Worm (Caenorhabditis elegans) whole organism, L3 larva: Measurements from ENCODE around the gene ugt-55.

Experiments used
- ZK546.5 ChIP-seq: sonication (generic microtip); optimal IDR thresholded peaks from 2 replicates; lab custom pipeline; 2017; ENCODE audit warnings: missing biosample characterization, missing genetic modification characterization
- aly-2 ChIP-seq: fragments of 150-350 bp; optimal IDR thresholded peaks from 2 replicates; lab custom pipeline; 2014; ENCODE audit warnings: missing biosample characterization, missing genetic modification characterization
- ama-1 ChIP-seq: fragments of 150-350 bp; optimal IDR thresholded peaks from 2 replicates; lab custom pipeline; 2018
- ceh-28 ChIP-seq: fragments of 150-350 bp; optimal IDR thresholded peaks from 2 replicates; lab custom pipeline; 2014; ENCODE audit warnings: missing biosample characterization, missing genetic modification reagents, missing genetic modification characterization
- ceh-82 ChIP-seq: fragments of 150-350 bp; optimal IDR thresholded peaks from 2 replicates; lab custom pipeline; 2014; ENCODE audit warnings: missing biosample characterization, missing genetic modification characterization
- daf-12 ChIP-seq: fragments of 150-350 bp; optimal IDR thresholded peaks from 2 replicates; lab custom pipeline; 2014; ENCODE audit warnings: missing biosample characterization, missing genetic modification reagents, missing genetic modification characterization
- egl-27 ChIP-seq: sonication (generic microtip); optimal IDR thresholded peaks from 4 replicates; lab custom pipeline; 2017; ENCODE audit warnings: missing biosample characterization, missing genetic modification reagents, missing genetic modification characterization
- egl-5 ChIP-seq: fragments of 150-350 bp; optimal IDR thresholded peaks from 2 replicates; lab custom pipeline; 2017; ENCODE audit warnings: missing biosample characterization, missing genetic modification reagents, missing genetic modification characterization, inconsistent platforms
- elt-1 ChIP-seq: fragments of 150-350 bp; optimal IDR thresholded peaks from 2 replicates; lab custom pipeline; 2014; ENCODE audit warnings: missing biosample characterization, missing genetic modification characterization
- elt-2 ChIP-seq: sonication (generic microtip); optimal IDR thresholded peaks from 2 replicates; lab custom pipeline; 2016; ENCODE audit warnings: missing genetic modification reagents, mild to moderate bottlenecking, missing genetic modification characterization, missing compliant biosample characterization
- elt-3 ChIP-seq, 3 experiments: fragments of 150-350 bp in 1 of 3; sonication (generic microtip) in 2 of 3; optimal IDR thresholded peaks; 2 replicates in 2 of 3; 4 replicates in 1 of 3; lab custom pipeline; 2014 to 2017; ENCODE audit warnings: missing biosample characterization in 3 of 3, missing genetic modification characterization in 3 of 3
- eor-1 ChIP-seq, 2 experiments: fragments of 150-350 bp; optimal IDR thresholded peaks; 2 replicates each; lab custom pipeline; 2014 to 2018; ENCODE audit warnings: missing biosample characterization in 2 of 2, missing genetic modification characterization in 2 of 2
- fkh-10 ChIP-seq: sonication (generic microtip); optimal IDR thresholded peaks from 2 replicates; lab custom pipeline; 2017; ENCODE audit warnings: missing biosample characterization, missing genetic modification reagents, missing genetic modification characterization
- fkh-2 ChIP-seq: fragments of 150-350 bp; optimal IDR thresholded peaks from 2 replicates; lab custom pipeline; 2014; ENCODE audit warnings: missing biosample characterization, missing genetic modification reagents, missing genetic modification characterization
- fos-1 ChIP-seq: fragments of 150-350 bp; optimal IDR thresholded peaks from 2 replicates; lab custom pipeline; 2014; ENCODE audit warnings: missing biosample characterization, missing genetic modification characterization
- hmg-11 ChIP-seq: sonication (generic microtip); optimal IDR thresholded peaks from 2 replicates; lab custom pipeline; 2016; ENCODE audit warnings: missing genetic modification characterization, missing compliant biosample characterization
- jun-1 ChIP-seq: fragments of 150-350 bp; optimal IDR thresholded peaks from 2 replicates; lab custom pipeline; 2014; ENCODE audit warnings: missing biosample characterization, missing genetic modification reagents, missing genetic modification characterization
- lin-15B ChIP-seq: fragments of 150-350 bp; optimal IDR thresholded peaks from 2 replicates; lab custom pipeline; 2014; ENCODE audit warnings: missing biosample characterization, missing genetic modification characterization
- lsy-12 ChIP-seq: sonication (generic microtip); optimal IDR thresholded peaks from 2 replicates; lab custom pipeline; 2016; ENCODE audit warnings: mild to moderate bottlenecking, missing genetic modification characterization, missing compliant biosample characterization
- mdl-1 ChIP-seq: fragments of 150-350 bp; optimal IDR thresholded peaks from 2 replicates; lab custom pipeline; 2014; ENCODE audit warnings: missing biosample characterization, missing genetic modification characterization
- mml-1 ChIP-seq: fragments of 150-350 bp; sonication (generic microtip); optimal IDR thresholded peaks from 3 replicates; lab custom pipeline; 2014; ENCODE audit warnings: missing biosample characterization, missing genetic modification characterization
- nfya-1 ChIP-seq: sonication (generic microtip); optimal IDR thresholded peaks from 2 replicates; lab custom pipeline; 2017; ENCODE audit warnings: missing genetic modification characterization, mild to moderate bottlenecking, missing compliant biosample characterization, antibody characterized with exemption, moderate library complexity; ENCODE audit not compliant: insufficient read depth
- nhr-11 ChIP-seq: fragments of 150-350 bp; optimal IDR thresholded peaks from 2 replicates; lab custom pipeline; 2014; ENCODE audit warnings: missing biosample characterization, missing genetic modification characterization
- nhr-12 ChIP-seq: fragments of 150-350 bp; optimal IDR thresholded peaks from 2 replicates; lab custom pipeline; 2014; ENCODE audit warnings: missing biosample characterization, missing genetic modification characterization
- nhr-25 ChIP-seq: sonication (generic microtip); optimal IDR thresholded peaks from 2 replicates; lab custom pipeline; 2017; ENCODE audit warnings: missing biosample characterization, missing genetic modification characterization
- nhr-28 ChIP-seq: fragments of 150-350 bp; optimal IDR thresholded peaks from 2 replicates; lab custom pipeline; 2014; ENCODE audit warnings: missing biosample characterization, missing genetic modification characterization
- nhr-67 ChIP-seq: fragments of 150-350 bp; optimal IDR thresholded peaks from 2 replicates; lab custom pipeline; 2014; ENCODE audit warnings: missing biosample characterization, missing genetic modification characterization
- nhr-76 ChIP-seq: fragments of 150-350 bp; sonication (generic microtip); optimal IDR thresholded peaks from 5 replicates; lab custom pipeline; 2014; ENCODE audit warnings: missing biosample characterization, missing genetic modification characterization
- nhr-77 ChIP-seq: fragments of 150-350 bp; optimal IDR thresholded peaks from 2 replicates; lab custom pipeline; 2014; ENCODE audit warnings: missing biosample characterization, missing genetic modification characterization
- pha-4 ChIP-seq: fragments of 150-350 bp; optimal IDR thresholded peaks from 2 replicates; lab custom pipeline; 2014; ENCODE audit warnings: missing biosample characterization, missing genetic modification reagents, missing genetic modification characterization
- pqm-1 ChIP-seq: fragments of 150-350 bp; optimal IDR thresholded peaks from 2 replicates; lab custom pipeline; 2017; ENCODE audit warnings: missing biosample characterization, missing genetic modification characterization, inconsistent platforms
- sea-2 ChIP-seq: fragments of 150-350 bp; sonication (generic microtip); optimal IDR thresholded peaks from 4 replicates; lab custom pipeline; 2014; ENCODE audit warnings: missing biosample characterization, missing genetic modification reagents, missing genetic modification characterization
- skn-1 ChIP-seq: fragments of 150-350 bp; optimal IDR thresholded peaks from 2 replicates; lab custom pipeline; 2014; ENCODE audit warnings: missing biosample characterization, missing genetic modification characterization
- tbx-2 ChIP-seq: sonication (generic microtip); optimal IDR thresholded peaks from 2 replicates; lab custom pipeline; 2016; ENCODE audit warnings: mild to moderate bottlenecking, missing genetic modification characterization, missing compliant biosample characterization
- unc-62 ChIP-seq: fragments of 150-350 bp; sonication (generic microtip); optimal IDR thresholded peaks from 4 replicates; lab custom pipeline; 2014; ENCODE audit warnings: missing biosample characterization, missing genetic modification reagents, missing genetic modification characterization
- zag-1 ChIP-seq: fragments of 150-350 bp; optimal IDR thresholded peaks from 2 replicates; lab custom pipeline; 2014; ENCODE audit warnings: missing biosample characterization, missing genetic modification characterization
- ztf-11 ChIP-seq: fragments of 150-350 bp; optimal IDR thresholded peaks from 2 replicates; lab custom pipeline; 2014; ENCODE audit warnings: missing biosample characterization, missing genetic modification characterization
- ztf-4 ChIP-seq: fragments of 150-350 bp; optimal IDR thresholded peaks from 2 replicates; lab custom pipeline; 2014; ENCODE audit warnings: missing biosample characterization, missing genetic modification characterization

The ugt-55 gene

ce11 chrV:12261377-12261776 lies 4.9 kb downstream of the ugt-55 start, which contains the start of gene tbb-6:
Gene tbb-6 (plus strand): TSS chrV:12261531.
- TF ChIP-seq elt-1 (tag; lab: Kevin White, UChicago), result no peak
- no peak for TF ChIP-seq fkh-2 (tag; lab: Kevin White, UChicago)
- TF ChIP-seq tbx-2 (tag; lab: Kevin White, UChicago), result no peak
- no peak for TF ChIP-seq ZK546.5 (tag; lab: Kevin White, UChicago)
- TF ChIP-seq nhr-12 (tag; lab: Kevin White, UChicago), result no peak
- TF ChIP-seq ztf-4 (tag; lab: Kevin White, UChicago), result no peak
- TF ChIP-seq egl-27 (tag; lab: Kevin White, UChicago), result no peak
- no peak for TF ChIP-seq fkh-10 (GFP tag; lab: Kevin White, UChicago)
- TF ChIP-seq zag-1 (tag; lab: Kevin White, UChicago), result no peak
- TF ChIP-seq elt-2, result no peak
- TF ChIP-seq egl-5 (tag; lab: Kevin White, UChicago), result no peak
- no peak for TF ChIP-seq skn-1 (tag; lab: Kevin White, UChicago)
- TF ChIP-seq ama-1 (lab: Kevin White, UChicago), result no peak
- no peak for TF ChIP-seq sea-2 (GFP tag; lab: Kevin White, UChicago)
- TF ChIP-seq mml-1 (tag; lab: Kevin White, UChicago), result no peak
- no peak for TF ChIP-seq nhr-67 (tag; lab: Kevin White, UChicago)
- no peak for TF ChIP-seq aly-2 (tag; lab: Kevin White, UChicago)
- TF ChIP-seq unc-62 (GFP tag; lab: Kevin White, UChicago), result no peak
- no peak for TF ChIP-seq ceh-28
- no peak for TF ChIP-seq nfya-1 (tag; lab: Kevin White, UChicago)
- TF ChIP-seq, all 47 proteins: peak for 0

- no peak for TF ChIP-seq daf-12 (tag; lab: Kevin White, UChicago)
- TF ChIP-seq hmg-11, result no peak
- no peak for TF ChIP-seq fos-1
- no peak for TF ChIP-seq pqm-1 (tag; lab: Kevin White, UChicago)
- TF ChIP-seq nhr-25 (tag; lab: Kevin White, UChicago), result no peak
- TF ChIP-seq ceh-82, result no peak
- TF ChIP-seq elt-3 (tag; optimal IDR thresholded peaks at IDR 0.05; lab: Kevin White, UChicago), result no peak
- no peak for TF ChIP-seq ztf-11 (tag; lab: Kevin White, UChicago)
- TF ChIP-seq nhr-77 (tag; lab: Kevin White, UChicago), result no peak
- TF ChIP-seq jun-1 (tag; lab: Kevin White, UChicago), result no peak
- no peak for TF ChIP-seq nhr-28 (tag; lab: Kevin White, UChicago)
- TF ChIP-seq ztf-4 (tag; lab: Kevin White, UChicago), result no peak
- TF ChIP-seq aly-2 (tag; lab: Kevin White, UChicago), result no peak
- TF ChIP-seq nhr-11 (tag; lab: Kevin White, UChicago), result no peak
- TF ChIP-seq lsy-12 (tag; lab: Kevin White, UChicago), result no peak
- TF ChIP-seq mdl-1 (tag; lab: Kevin White, UChicago), result no peak
- TF ChIP-seq nhr-76, result no peak
- TF ChIP-seq, all 47 proteins: peak for 0
Observed at ce11 chrV:12263723-12264122, 7.2 kb downstream of the ugt-55 start, which contains the start of gene ssp-35. Gene ssp-35 (minus strand): TSS chrV:12263823.

DNA sequence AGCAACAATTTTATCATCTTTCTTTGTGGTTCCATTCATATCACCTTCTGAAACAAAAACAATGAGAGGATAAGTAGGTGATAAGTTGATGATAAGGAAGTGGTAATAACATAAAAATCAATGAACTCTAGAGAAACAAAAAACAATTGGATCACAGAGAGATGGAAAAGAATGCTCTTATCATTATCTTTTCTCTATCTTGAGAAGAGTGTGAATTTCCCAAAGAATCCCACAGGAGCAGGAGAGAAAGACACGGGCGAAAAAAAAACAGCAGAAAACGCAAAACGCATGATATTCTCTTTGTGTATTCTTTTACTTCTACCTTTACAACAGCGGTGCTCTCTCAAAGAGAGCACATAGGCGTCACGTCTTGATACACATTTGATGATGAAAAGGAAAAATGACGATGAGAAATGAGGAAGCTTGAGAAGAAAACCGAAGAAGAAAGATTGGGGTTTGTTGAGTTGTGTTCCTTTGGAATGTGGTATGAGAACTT lies 12.8 kb downstream of the ugt-55 start, which contains the start of gene twk-24:
TSS of gene twk-24 (minus strand) at position 51 of the 496 bp plus-strand sequence.
- TF ChIP-seq tbx-2 (tag; lab: Kevin White, UChicago), result no peak
- TF ChIP-seq ztf-4 (tag; lab: Kevin White, UChicago), result no peak
- no peak for TF ChIP-seq pha-4 (tag; lab: Kevin White, UChicago)
- no peak for TF ChIP-seq nhr-25 (tag; lab: Kevin White, UChicago)
- no peak for TF ChIP-seq lin-15B (tag; lab: Kevin White, UChicago)
- no peak for TF ChIP-seq eor-1 (tag; optimal IDR thresholded peaks at IDR 0.05; lab: Kevin White, UChicago)
- TF ChIP-seq daf-12 (tag; lab: Kevin White, UChicago), result no peak
- TF ChIP-seq nhr-28 (tag; lab: Kevin White, UChicago), result no peak
- TF ChIP-seq unc-62 (GFP tag; lab: Kevin White, UChicago), result no peak
- no peak for TF ChIP-seq zag-1 (tag; lab: Kevin White, UChicago)
- TF ChIP-seq lsy-12 (tag; lab: Kevin White, UChicago), result no peak
- no peak for TF ChIP-seq elt-3 (tag; optimal IDR thresholded peaks at IDR 0.05; lab: Kevin White, UChicago)
- no peak for TF ChIP-seq elt-2
